Worm (Caenorhabditis elegans) whole organism, young adult: ENCODE data around the gene F16G10.9.

Experiments used
- B0019.2 ChIP-seq: fragments of 200-800 bp; sonication (Bioruptor generic); conservative IDR thresholded peaks from 2 replicates; pipeline ENCODE4 v1.3.6; 2022; ENCODE audit warnings: missing genetic modification reagents, missing genetic modification characterization, missing compliant biosample characterization
- B0035.1 ChIP-seq: sonication (generic microtip); optimal IDR thresholded peaks from 2 replicates; lab custom pipeline; 2016; ENCODE audit warnings: missing genetic modification characterization, mild to moderate bottlenecking, missing compliant biosample characterization, missing genotype, missing genetic modification reagents
- B0336.3 ChIP-seq: fragments of 200-800 bp; sonication (Bioruptor generic); IDR thresholded peaks from 2 replicates; pipeline ENCODE4 v1.3.6; 2022; ENCODE audit warnings: missing genetic modification characterization, missing compliant biosample characterization
- C06A6.2 ChIP-seq: fragments of 200-800 bp; sonication (Bioruptor generic); conservative IDR thresholded peaks from 2 replicates; pipeline ENCODE4 v1.3.6; 2022; ENCODE audit warnings: missing genetic modification characterization, missing compliant biosample characterization
- C17E4.6 ChIP-seq: fragments of 200-800 bp; sonication (Bioruptor generic); IDR thresholded peaks from 2 replicates; pipeline ENCODE4 v1.3.6; 2022; ENCODE audit warnings: missing genetic modification reagents, missing genetic modification characterization, missing compliant biosample characterization
- D2030.7 ChIP-seq: fragments of 200-800 bp; sonication (Bioruptor generic); IDR thresholded peaks from 2 replicates; pipeline ENCODE4 v1.3.6; 2022; ENCODE audit warnings: missing genetic modification reagents, missing genetic modification characterization, missing compliant biosample characterization
- F22D6.2 ChIP-seq: sonication (generic microtip); optimal IDR thresholded peaks from 2 replicates; lab custom pipeline; 2016; ENCODE audit warnings: mild to moderate bottlenecking, missing genetic modification characterization, missing compliant biosample characterization
- F23B12.7 ChIP-seq: sonication (generic microtip); optimal IDR thresholded peaks from 2 replicates; lab custom pipeline; 2017; ENCODE audit warnings: missing genetic modification characterization, mild to moderate bottlenecking, missing compliant biosample characterization, antibody characterized with exemption, moderate library complexity; ENCODE audit not compliant: insufficient read depth
- F37B4.10 ChIP-seq: fragments of 200-800 bp; sonication (Bioruptor generic); IDR thresholded peaks from 2 replicates; pipeline ENCODE4 v1.3.6; 2022; ENCODE audit warnings: missing genetic modification characterization, missing compliant biosample characterization
- F52B5.7 ChIP-seq: sonication (generic microtip); optimal IDR thresholded peaks from 2 replicates; lab custom pipeline; 2016; ENCODE audit warnings: mild to moderate bottlenecking, missing genetic modification characterization, missing compliant biosample characterization
- F55B11.4 ChIP-seq: sonication (generic microtip); optimal IDR thresholded peaks from 2 replicates; lab custom pipeline; 2016; ENCODE audit warnings: missing compliant biosample characterization, missing genetic modification characterization, borderline replicate concordance; ENCODE audit not compliant: insufficient read depth
- F57A8.1 ChIP-seq: fragments of 200-800 bp; sonication (Bioruptor generic); optimal IDR thresholded peaks from 2 replicates; lab custom pipeline; 2018; ENCODE audit warnings: mild to moderate bottlenecking, missing genetic modification characterization, moderate library complexity, missing compliant biosample characterization
- F57C9.4 ChIP-seq: sonication (generic microtip); optimal IDR thresholded peaks from 2 replicates; lab custom pipeline; 2017; ENCODE audit warnings: mild to moderate bottlenecking, missing genetic modification characterization, missing compliant biosample characterization
- T07F8.4 ChIP-seq: sonication (generic microtip); optimal IDR thresholded peaks from 2 replicates; lab custom pipeline; 2016; ENCODE audit warnings: mild to moderate bottlenecking, missing genetic modification characterization, moderate library complexity, missing compliant biosample characterization
- Y53G8AR.9 ChIP-seq: fragments of 200-800 bp; sonication (Bioruptor generic); conservative IDR thresholded peaks from 2 replicates; pipeline ENCODE4 v1.3.6; 2022; ENCODE audit warnings: missing genetic modification reagents, missing genetic modification characterization, missing compliant biosample characterization
- Y56A3A.18 ChIP-seq: fragments of 200-800 bp; sonication (Bioruptor generic); IDR thresholded peaks from 2 replicates; pipeline ENCODE4 v1.3.6; 2022; ENCODE audit warnings: missing genetic modification reagents, missing genetic modification characterization, missing compliant biosample characterization
- Y79H2A.3 ChIP-seq: fragments of 200-800 bp; sonication (Bioruptor generic); conservative IDR thresholded peaks from 2 replicates; pipeline ENCODE4 v1.3.6; 2022; ENCODE audit warnings: missing genetic modification reagents, missing genetic modification characterization, missing compliant biosample characterization
- akir-1 ChIP-seq: fragments of 200-800 bp; sonication (Bioruptor generic); optimal IDR thresholded peaks from 2 replicates; lab custom pipeline; 2018; ENCODE audit warnings: mild to moderate bottlenecking, missing genetic modification characterization, moderate library complexity, missing compliant biosample characterization
- aptf-3 ChIP-seq: fragments of 200-800 bp; sonication (Bioruptor generic); IDR thresholded peaks from 2 replicates; pipeline ENCODE4 v1.3.6; 2022; ENCODE audit warnings: missing genetic modification characterization, missing compliant biosample characterization
- attf-6 ChIP-seq: fragments of 200-800 bp; sonication (Bioruptor generic); IDR thresholded peaks from 2 replicates; pipeline ENCODE4 v1.3.6; 2022; ENCODE audit warnings: missing genetic modification reagents, missing genetic modification characterization, missing compliant biosample characterization
- bed-2 ChIP-seq: fragments of 200-800 bp; sonication (Bioruptor generic); IDR thresholded peaks from 2 replicates; pipeline ENCODE4 v1.3.6; 2022; ENCODE audit warnings: missing genetic modification reagents, missing genetic modification characterization, missing compliant biosample characterization
- ccch-3 ChIP-seq: fragments of 200-800 bp; sonication (Bioruptor generic); optimal IDR thresholded peaks from 2 replicates; lab custom pipeline; 2018; ENCODE audit warnings: mild to moderate bottlenecking, missing genetic modification characterization, missing compliant biosample characterization
- cebp-2 ChIP-seq: fragments of 200-800 bp; sonication (Bioruptor generic); IDR thresholded peaks from 2 replicates; pipeline ENCODE4 v1.3.6; 2022; ENCODE audit warnings: missing genetic modification characterization, missing compliant biosample characterization
- ceh-100 ChIP-seq: fragments of 200-800 bp; sonication (Bioruptor generic); IDR thresholded peaks from 2 replicates; pipeline ENCODE4 v1.3.6; 2022; ENCODE audit warnings: missing genetic modification reagents, missing genetic modification characterization, missing compliant biosample characterization
- ceh-79 ChIP-seq: sonication (generic microtip); optimal IDR thresholded peaks from 2 replicates; lab custom pipeline; 2017; ENCODE audit warnings: mild to moderate bottlenecking, missing genetic modification characterization, missing compliant biosample characterization
- die-1 ChIP-seq: sonication (generic microtip); optimal IDR thresholded peaks from 2 replicates; lab custom pipeline; 2016; ENCODE audit warnings: missing genotype, mild to moderate bottlenecking, missing genetic modification characterization, missing compliant biosample characterization
- efl-1 ChIP-seq: fragments of 150-350 bp; optimal IDR thresholded peaks from 2 replicates; lab custom pipeline; 2014; ENCODE audit warnings: missing biosample characterization, missing genetic modification reagents, missing genetic modification characterization
- egrh-3 ChIP-seq: fragments of 200-800 bp; sonication (Bioruptor generic); IDR thresholded peaks from 2 replicates; pipeline ENCODE4 v1.3.6; 2022; ENCODE audit warnings: missing genetic modification reagents, missing genetic modification characterization, missing compliant biosample characterization
- ets-4 ChIP-seq: fragments of 200-800 bp; sonication (Bioruptor generic); optimal IDR thresholded peaks from 2 replicates; lab custom pipeline; 2018; ENCODE audit warnings: mild to moderate bottlenecking, missing genetic modification characterization, missing compliant biosample characterization
- gei-17 ChIP-seq: fragments of 200-800 bp; sonication (Bioruptor generic); optimal IDR thresholded peaks from 2 replicates; lab custom pipeline; 2018; ENCODE audit warnings: mild to moderate bottlenecking, missing genetic modification characterization, missing compliant biosample characterization
- hlh-12 ChIP-seq: sonication (generic microtip); optimal IDR thresholded peaks from 2 replicates; lab custom pipeline; 2016; ENCODE audit warnings: missing genetic modification characterization, missing compliant biosample characterization
- hlh-26 ChIP-seq: fragments of 200-800 bp; sonication (Bioruptor generic); conservative IDR thresholded peaks from 2 replicates; pipeline ENCODE4 v1.3.6; 2022; ENCODE audit warnings: missing genetic modification reagents, missing genetic modification characterization, missing compliant biosample characterization
- hsf-1 ChIP-seq: fragments of 200-800 bp; sonication (Bioruptor generic); IDR thresholded peaks from 2 replicates; pipeline ENCODE4 v1.3.6; 2022; ENCODE audit warnings: missing genetic modification reagents, missing genetic modification characterization, missing compliant biosample characterization
- lag-1 ChIP-seq: fragments of 200-800 bp; sonication (Bioruptor generic); IDR thresholded peaks from 2 replicates; pipeline ENCODE4 v1.3.6; 2022; ENCODE audit warnings: missing genetic modification reagents, missing genetic modification characterization, missing compliant biosample characterization
- lin-35 ChIP-seq, 3 experiments: fragments of 150-350 bp in 2 of 3; sonication (generic microtip) in 1 of 3; optimal IDR thresholded peaks; 2 replicates each; lab custom pipeline; 2014 to 2018; ENCODE audit warnings: missing biosample characterization in 3 of 3, missing genetic modification characterization in 3 of 3, missing genetic modification reagents in 3 of 3
- lir-1 ChIP-seq: fragments of 200-800 bp; sonication (Bioruptor generic); conservative IDR thresholded peaks from 2 replicates; pipeline ENCODE4 v1.3.6; 2022; ENCODE audit warnings: missing genetic modification reagents, missing genetic modification characterization, missing compliant biosample characterization
- madf-8 ChIP-seq: fragments of 200-800 bp; sonication (Bioruptor generic); conservative IDR thresholded peaks from 2 replicates; pipeline ENCODE4 v1.3.6; 2022; ENCODE audit warnings: missing genetic modification reagents, missing genetic modification characterization, missing compliant biosample characterization
- mel-28 ChIP-seq: sonication (generic microtip); optimal IDR thresholded peaks from 2 replicates; lab custom pipeline; 2016; ENCODE audit warnings: borderline replicate concordance, mild to moderate bottlenecking, missing genetic modification characterization, missing compliant biosample characterization
- nfya-2 ChIP-seq: fragments of 200-800 bp; sonication (Bioruptor generic); IDR thresholded peaks from 2 replicates; pipeline ENCODE4 v1.3.6; 2022; ENCODE audit warnings: missing genetic modification reagents, missing genetic modification characterization, missing compliant biosample characterization
- nfyb-1 ChIP-seq: fragments of 200-800 bp; sonication (Bioruptor generic); IDR thresholded peaks from 2 replicates; pipeline ENCODE4 v1.3.6; 2022; ENCODE audit warnings: missing genetic modification reagents, missing genetic modification characterization, missing compliant biosample characterization
- pbrm-1 ChIP-seq: fragments of 200-800 bp; sonication (Bioruptor generic); IDR thresholded peaks from 2 replicates; pipeline ENCODE4 v1.3.6; 2022; ENCODE audit warnings: missing genetic modification reagents, missing genetic modification characterization, missing compliant biosample characterization
- rcor-1 ChIP-seq: fragments of 200-800 bp; sonication (Bioruptor generic); IDR thresholded peaks from 2 replicates; pipeline ENCODE4 v1.3.6; 2022; ENCODE audit warnings: missing genetic modification reagents, missing genetic modification characterization, missing compliant biosample characterization
- sdz-38 ChIP-seq: sonication (generic microtip); optimal IDR thresholded peaks from 2 replicates; lab custom pipeline; 2016; ENCODE audit warnings: missing genotype, missing genetic modification characterization, missing compliant biosample characterization
- snpc-1.1 ChIP-seq: sonication (generic microtip); optimal IDR thresholded peaks from 2 replicates; lab custom pipeline; 2017; ENCODE audit warnings: missing genetic modification characterization, mild to moderate bottlenecking, missing compliant biosample characterization, antibody characterized with exemption, moderate library complexity, missing genotype, missing genetic modification reagents; ENCODE audit not compliant: insufficient read depth
- snpc-1.3 ChIP-seq: sonication (generic microtip); optimal IDR thresholded peaks from 2 replicates; lab custom pipeline; 2017; ENCODE audit warnings: missing genetic modification characterization, mild to moderate bottlenecking, missing compliant biosample characterization, antibody characterized with exemption, moderate library complexity, missing genotype, missing genetic modification reagents; ENCODE audit not compliant: insufficient read depth
- sptf-2 ChIP-seq: fragments of 200-800 bp; sonication (Bioruptor generic); optimal IDR thresholded peaks from 2 replicates; lab custom pipeline; 2018; ENCODE audit warnings: mild to moderate bottlenecking, missing genetic modification characterization, missing compliant biosample characterization
- ztf-22 ChIP-seq: fragments of 200-800 bp; sonication (Bioruptor generic); optimal IDR thresholded peaks from 2 replicates; lab custom pipeline; 2018; ENCODE audit warnings: mild to moderate bottlenecking, missing genetic modification characterization, moderate library complexity, missing compliant biosample characterization
- ztf-26 ChIP-seq: sonication (generic microtip); optimal IDR thresholded peaks from 2 replicates; lab custom pipeline; 2017; ENCODE audit warnings: missing genetic modification characterization, missing compliant biosample characterization

F16G10.9 gene

ce11 chrII:2378465-2379009, 6.9 kb downstream of the F16G10.9 start (continued):
- peak; percentile 28; the same call in 1 of the 2 replicates for TF ChIP-seq pbrm-1
- no peak for TF ChIP-seq F52B5.7 (tag; lab: Kevin White, UChicago)
- TF ChIP-seq akir-1: no peak
- TF ChIP-seq Y53G8AR.9 (GFP tag; lab: Robert Waterston, UW): 0 out of 2 replicates have a peak, but pooled peaks have one; percentile 55
- TF ChIP-seq ztf-22 (GFP tag; lab: Kevin White, UChicago): peak; percentile 100
- no peak for TF ChIP-seq F55B11.4 (tag; lab: Kevin White, UChicago)
- TF ChIP-seq die-1 (tag; lab: Kevin White, UChicago): no peak
- peak; percentile 99 for TF ChIP-seq ets-4
- no peak for TF ChIP-seq ceh-79
- TF ChIP-seq hlh-12 (tag; lab: Kevin White, UChicago): no peak
- no peak for TF ChIP-seq C17E4.6 (GFP tag; lab: Robert Waterston, UW)
- TF ChIP-seq C06A6.2 (GFP tag; lab: Robert Waterston, UW): peak; percentile 61
- TF ChIP-seq T07F8.4: no peak
- 0 out of 2 replicates have a peak, but pooled peaks have one; percentile 45 for TF ChIP-seq lir-1 (GFP tag; lab: Robert Waterston, UW)
- no peak for TF ChIP-seq bed-2 (GFP tag; lab: Robert Waterston, UW)
- TF ChIP-seq B0019.2 (GFP tag; lab: Robert Waterston, UW): no peak
- TF ChIP-seq B0336.3: no peak; the same call in none of the 2 replicates
- peak; percentile 86 for TF ChIP-seq F22D6.2 (tag; lab: Kevin White, UChicago)
- no peak for TF ChIP-seq rcor-1
- TF ChIP-seq F23B12.7: no peak
- peak; percentile 19 for TF ChIP-seq ztf-26 (tag; lab: Kevin White, UChicago)
- TF ChIP-seq madf-8 (GFP tag; lab: Robert Waterston, UW): no peak
- no peak for TF ChIP-seq snpc-1.1 (tag; lab: Kevin White, UChicago)
- no peak for TF ChIP-seq F57C9.4 (tag; lab: Kevin White, UChicago)
- no peak for TF ChIP-seq efl-1 (GFP tag; lab: Kevin White, UChicago)
- no peak for TF ChIP-seq mel-28 (tag; lab: Kevin White, UChicago)
- no peak for TF ChIP-seq egrh-3 (GFP tag; lab: Robert Waterston, UW)
- no peak for TF ChIP-seq D2030.7
- TF ChIP-seq hlh-26 (GFP tag; lab: Robert Waterston, UW): no peak
- TF ChIP-seq F57A8.1 (GFP tag; lab: Kevin White, UChicago): no peak
- TF ChIP-seq nfyb-1: peak; percentile 91
- peak; percentile 51; the same call in 1 of the 2 replicates for TF ChIP-seq Y56A3A.18
- peak; percentile 64 for TF ChIP-seq sptf-2 (GFP tag; lab: Kevin White, UChicago)
- TF ChIP-seq Y79H2A.3 (GFP tag; lab: Robert Waterston, UW): no peak
- no peak for TF ChIP-seq cebp-2
- TF ChIP-seq lin-35 (GFP tag; optimal IDR thresholded peaks at IDR 0.05; lab: Kevin White, UChicago): no peak
- TF ChIP-seq gei-17 (GFP tag; lab: Kevin White, UChicago): peak; percentile 61
- TF ChIP-seq sdz-38 (tag; lab: Kevin White, UChicago): no peak
- no peak for TF ChIP-seq nfya-2 (GFP tag; lab: Robert Waterston, UW)
- no peak for TF ChIP-seq ccch-3
- TF ChIP-seq F37B4.10 (GFP tag; lab: Robert Waterston, UW): no peak
- TF ChIP-seq ceh-100 (GFP tag; lab: Robert Waterston, UW): no peak
- TF ChIP-seq B0035.1 (tag; lab: Kevin White, UChicago): no peak
- no peak for TF ChIP-seq attf-6 (GFP tag; lab: Robert Waterston, UW)
- TF ChIP-seq aptf-3: no peak
- no peak for TF ChIP-seq snpc-1.3 (tag; lab: Kevin White, UChicago)
- no peak for TF ChIP-seq lag-1
- no peak for TF ChIP-seq hsf-1 (GFP tag; lab: Robert Waterston, UW)
